Worm (Caenorhabditis elegans) whole organism, L2 larva: Measurements from ENCODE around the gene hlh-1.

Source experiments
- ZK546.5 ChIP-seq: sonication (generic microtip); optimal IDR thresholded peaks from 2 replicates; lab custom pipeline; 2017; ENCODE audit warnings: missing biosample characterization, missing genetic modification characterization
- lin-13 ChIP-seq: fragments of 150-350 bp; optimal IDR thresholded peaks from 2 replicates; lab custom pipeline; 2014; ENCODE audit warnings: missing biosample characterization, missing genetic modification reagents, missing genetic modification characterization
- nhr-11 ChIP-seq: fragments of 150-350 bp; optimal IDR thresholded peaks from 2 replicates; lab custom pipeline; 2014; ENCODE audit warnings: missing biosample characterization, missing genetic modification characterization
- skn-1 ChIP-seq: sonication (generic microtip); optimal IDR thresholded peaks from 2 replicates; lab custom pipeline; 2017; ENCODE audit warnings: missing biosample characterization, missing genetic modification characterization
- unc-39 ChIP-seq: fragments of 150-350 bp; optimal IDR thresholded peaks from 2 replicates; lab custom pipeline; 2014; ENCODE audit warnings: missing biosample characterization, missing genetic modification characterization

DNA sequence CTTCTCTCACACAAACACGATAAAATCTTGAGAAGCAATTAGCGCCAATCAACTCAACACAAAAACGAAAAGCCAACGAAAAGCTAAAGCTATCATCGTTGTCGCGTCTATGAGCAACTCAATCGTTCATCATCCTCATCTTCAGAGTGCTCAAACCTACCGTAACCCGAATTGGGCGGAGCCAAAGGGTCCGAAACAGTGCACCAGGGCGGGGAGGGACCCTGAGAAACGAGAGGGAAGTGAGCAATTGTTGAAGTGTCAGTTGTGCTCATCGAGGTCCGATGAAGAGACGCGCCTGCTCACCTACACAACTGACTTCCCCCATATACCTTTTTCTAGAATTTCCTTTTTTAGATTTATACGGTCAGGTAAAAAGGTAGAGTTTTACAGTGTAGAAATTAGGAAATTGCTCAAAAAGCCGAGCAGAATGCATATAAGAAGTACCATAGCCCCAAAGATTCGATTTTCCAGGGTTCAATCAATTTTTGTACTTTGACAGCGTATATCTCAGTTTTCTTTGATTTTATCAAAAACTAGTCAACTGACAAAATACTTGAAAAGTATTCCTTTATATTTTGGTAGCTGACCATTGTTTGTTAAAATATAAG, at the start of gene hlh-1:
- TF ChIP-seq nhr-11 (no peak), skn-1 (tag; lab: Kevin White, UChicago) (no peak), lin-13 (no peak), ZK546.5 (no peak), unc-39 (tag; lab: Kevin White, UChicago) (no peak)
